Fruit fly (Drosophila melanogaster) whole organism, embryonic: ENCODE data around the gene SmydA-9.
A peak's percentile ranks its signal among the peaks of the same experiment; 100 is the strongest.

Source experiments
- Adf1 ChIP-seq: fragments of 200-800 bp; sonication (Bioruptor generic); IDR thresholded peaks from 2 replicates; pipeline ENCODE4 v1.3.6; 2022; ENCODE audit warnings: missing biosample characterization, missing genetic modification characterization
- Asciz ChIP-seq: fragments of 200-800 bp; sonication (Bioruptor generic); optimal IDR thresholded peaks from 2 replicates; lab custom pipeline; 2017; ENCODE audit warnings: missing biosample characterization, mild to moderate bottlenecking, missing genetic modification characterization, missing genetic modification reagents
- Bteb2 ChIP-seq: fragments of 200-800 bp; sonication (Bioruptor generic); optimal IDR thresholded peaks from 2 replicates; lab custom pipeline; 2016; ENCODE audit warnings: missing biosample characterization, missing genetic modification characterization
- CG1024 ChIP-seq: fragments of 200-800 bp; sonication (Bioruptor generic); IDR thresholded peaks from 2 replicates; pipeline ENCODE4 v1.3.6; 2022; ENCODE audit warnings: missing biosample characterization, missing genetic modification characterization
- CG10321 ChIP-seq: fragments of 200-800 bp; sonication (Bioruptor generic); IDR thresholded peaks from 2 replicates; pipeline ENCODE4 v1.3.6; 2022; ENCODE audit warnings: missing biosample characterization, missing genetic modification characterization
- CG1233 ChIP-seq: fragments of 200-800 bp; sonication (Bioruptor generic); optimal IDR thresholded peaks from 4 replicates; lab custom pipeline; 2018; ENCODE audit warnings: missing biosample characterization, mild to moderate bottlenecking, missing genetic modification characterization
- CG12942 ChIP-seq: fragments of 200-800 bp; sonication (Bioruptor generic); optimal IDR thresholded peaks from 3 replicates; lab custom pipeline; 2016; ENCODE audit warnings: missing biosample characterization, missing genetic modification characterization
- CG13775 ChIP-seq: fragments of 200-800 bp; sonication (Bioruptor generic); optimal IDR thresholded peaks from 3 replicates; lab custom pipeline; 2017; ENCODE audit warnings: missing biosample characterization, mild to moderate bottlenecking, missing genetic modification characterization
- CG14710 ChIP-seq: fragments of 200-800 bp; sonication (Bioruptor generic); optimal IDR thresholded peaks from 3 replicates; lab custom pipeline; 2019; ENCODE audit warnings: missing biosample characterization, mild to moderate bottlenecking, missing genetic modification characterization, moderate library complexity
- CG17361 ChIP-seq: fragments of 200-800 bp; sonication (Bioruptor generic); IDR thresholded peaks from 3 replicates; pipeline ENCODE4 v1.3.6; 2022; ENCODE audit warnings: missing biosample characterization, missing genetic modification characterization
- CG17829 ChIP-seq: fragments of 200-800 bp; optimal IDR thresholded peaks from 2 replicates; lab custom pipeline; 2019; ENCODE audit warnings: missing biosample characterization, mild to moderate bottlenecking, missing genetic modification characterization, moderate library complexity
- CG17912 ChIP-seq: fragments of 200-800 bp; sonication (Bioruptor generic); optimal IDR thresholded peaks from 2 replicates; lab custom pipeline; 2018; ENCODE audit warnings: missing biosample characterization, mild to moderate bottlenecking, missing genetic modification characterization
- CG1832 ChIP-seq: fragments of 200-800 bp; sonication (Bioruptor generic); optimal IDR thresholded peaks from 2 replicates; lab custom pipeline; 2017; ENCODE audit warnings: missing biosample characterization, mild to moderate bottlenecking, missing genetic modification characterization, inconsistent platforms
- CG2875 ChIP-seq: fragments of 200-800 bp; sonication (Bioruptor generic); optimal IDR thresholded peaks from 2 replicates; lab custom pipeline; 2017; ENCODE audit warnings: missing biosample characterization, mild to moderate bottlenecking, missing genetic modification characterization, missing genetic modification reagents
- CG4282 ChIP-seq: fragments of 200-800 bp; sonication (Bioruptor generic); optimal IDR thresholded peaks from 2 replicates; lab custom pipeline; 2016; ENCODE audit warnings: missing biosample characterization, missing genetic modification characterization
- CG5180 ChIP-seq: fragments of 200-800 bp; sonication (Bioruptor generic); optimal IDR thresholded peaks from 3 replicates; lab custom pipeline; 2017; ENCODE audit warnings: missing biosample characterization, missing genetic modification characterization, mild to moderate bottlenecking, moderate library complexity, missing genetic modification reagents
- CG6175 ChIP-seq: fragments of 200-800 bp; sonication (Bioruptor generic); IDR thresholded peaks from 3 replicates; pipeline ENCODE4 v1.3.6; 2022; ENCODE audit warnings: missing biosample characterization, missing genetic modification characterization
- CG6813 ChIP-seq: fragments of 200-800 bp; sonication (Bioruptor generic); optimal IDR thresholded peaks from 2 replicates; lab custom pipeline; 2017; ENCODE audit warnings: missing biosample characterization, missing genetic modification characterization, mild to moderate bottlenecking, moderate library complexity, missing genetic modification reagents
- CG8359 ChIP-seq: fragments of 200-800 bp; sonication (Bioruptor generic); optimal IDR thresholded peaks from 2 replicates; lab custom pipeline; 2017; ENCODE audit warnings: missing biosample characterization, mild to moderate bottlenecking, missing genetic modification characterization, borderline replicate concordance
- CG8924 ChIP-seq: fragments of 200-800 bp; optimal IDR thresholded peaks from 3 replicates; lab custom pipeline; 2019; ENCODE audit warnings: missing biosample characterization, mild to moderate bottlenecking, missing genetic modification characterization, moderate library complexity
- CG9876 ChIP-seq: fragments of 200-800 bp; sonication (Bioruptor generic); optimal IDR thresholded peaks from 2 replicates; lab custom pipeline; 2016; ENCODE audit warnings: missing biosample characterization, missing genetic modification characterization
- Doc2 ChIP-seq: fragments of 200-800 bp; sonication (Bioruptor generic); IDR thresholded peaks from 2 replicates; pipeline ENCODE4 v1.3.6; 2022; ENCODE audit warnings: missing biosample characterization, missing genetic modification characterization
- Hsf ChIP-seq: fragments of 200-800 bp; sonication (Bioruptor generic); optimal IDR thresholded peaks from 3 replicates; lab custom pipeline; 2016; ENCODE audit warnings: missing biosample characterization, missing genetic modification characterization
- Lhr ChIP-seq: fragments of 200-800 bp; sonication (Bioruptor generic); optimal IDR thresholded peaks from 3 replicates; lab custom pipeline; 2017; ENCODE audit warnings: mild to moderate bottlenecking, missing biosample characterization, missing genetic modification reagents, missing genetic modification characterization
- Lim3 ChIP-seq: fragments of 200-800 bp; sonication (Bioruptor generic); IDR thresholded peaks from 2 replicates; pipeline ENCODE4 v1.3.6; 2022; ENCODE audit warnings: missing biosample characterization, missing genetic modification characterization
- Mrtf ChIP-seq: fragments of 200-800 bp; sonication (Bioruptor generic); IDR thresholded peaks from 3 replicates; pipeline ENCODE4 v1.3.6; 2022; ENCODE audit warnings: missing biosample characterization, missing genetic modification characterization
- NC2α ChIP-seq: fragments of 200-800 bp; sonication (Bioruptor generic); optimal IDR thresholded peaks from 2 replicates; lab custom pipeline; 2016; ENCODE audit warnings: missing biosample characterization, missing genetic modification characterization
- Nf-YB ChIP-seq: fragments of 200-800 bp; sonication (Bioruptor generic); optimal IDR thresholded peaks from 3 replicates; lab custom pipeline; 2019; ENCODE audit warnings: missing biosample characterization, mild to moderate bottlenecking, missing genetic modification characterization, moderate library complexity
- Ravus ChIP-seq: fragments of 200-800 bp; sonication (Bioruptor generic); IDR thresholded peaks from 2 replicates; pipeline ENCODE4 v1.3.6; 2022; ENCODE audit warnings: missing biosample characterization, missing genetic modification characterization
- Ssrp ChIP-seq: fragments of 200-800 bp; sonication (Bioruptor generic); optimal IDR thresholded peaks from 2 replicates; lab custom pipeline; 2018; ENCODE audit warnings: missing biosample characterization, mild to moderate bottlenecking, missing genetic modification characterization, moderate library complexity
- ap ChIP-seq: fragments of 200-800 bp; sonication (Bioruptor generic); IDR thresholded peaks from 2 replicates; pipeline ENCODE4 v1.3.6; 2022; ENCODE audit warnings: missing biosample characterization, missing genetic modification characterization
- ase ChIP-seq: fragments of 200-800 bp; sonication (Bioruptor generic); IDR thresholded peaks from 3 replicates; pipeline ENCODE4 v1.3.6; 2022; ENCODE audit warnings: missing biosample characterization, missing genetic modification characterization
- bowl ChIP-seq: fragments of 200-800 bp; sonication (Bioruptor generic); IDR thresholded peaks from 2 replicates; pipeline ENCODE4 v1.3.6; 2022; ENCODE audit warnings: missing biosample characterization, missing genetic modification characterization
- corto ChIP-seq: fragments of 200-800 bp; sonication (Bioruptor generic); optimal IDR thresholded peaks from 2 replicates; lab custom pipeline; 2016; ENCODE audit warnings: missing biosample characterization, mild to moderate bottlenecking, missing genetic modification characterization, moderate library complexity
- croc ChIP-seq: fragments of 200-800 bp; sonication (Bioruptor generic); conservative IDR thresholded peaks from 3 replicates; pipeline ENCODE4 v1.3.6; 2022; ENCODE audit warnings: missing biosample characterization, missing genetic modification characterization
- cwo ChIP-seq: fragments of 200-800 bp; sonication (Bioruptor generic); optimal IDR thresholded peaks from 3 replicates; lab custom pipeline; 2017; ENCODE audit warnings: missing biosample characterization, missing genetic modification characterization, mild to moderate bottlenecking, moderate library complexity, missing genetic modification reagents
- eyg ChIP-seq: fragments of 200-800 bp; sonication (Bioruptor generic); optimal IDR thresholded peaks from 3 replicates; lab custom pipeline; 2016; ENCODE audit warnings: missing biosample characterization, missing genetic modification characterization
- hb ChIP-seq: fragments of 200-800 bp; sonication (Bioruptor generic); IDR thresholded peaks from 3 replicates; pipeline ENCODE4 v1.3.6; 2022; ENCODE audit warnings: missing biosample characterization, missing genetic modification characterization; ENCODE audit not compliant: partially characterized antibody
- her ChIP-seq: fragments of 200-800 bp; sonication (Bioruptor generic); optimal IDR thresholded peaks from 2 replicates; lab custom pipeline; 2016; ENCODE audit warnings: missing biosample characterization, missing genetic modification characterization
- insv ChIP-seq, 2 experiments: fragments of 200-800 bp; sonication (Bioruptor generic); optimal IDR thresholded peaks; 3 replicates each; lab custom pipeline; 2016 to 2018; ENCODE audit warnings: missing biosample characterization in 2 of 2, missing genetic modification characterization in 2 of 2
- kah ChIP-seq: fragments of 200-800 bp; sonication (Bioruptor generic); optimal IDR thresholded peaks from 2 replicates; lab custom pipeline; 2018; ENCODE audit warnings: missing biosample characterization, mild to moderate bottlenecking, missing genetic modification characterization
- ken ChIP-seq: fragments of 200-800 bp; sonication (Bioruptor generic); IDR thresholded peaks from 3 replicates; pipeline ENCODE4 v1.3.6; 2022; ENCODE audit warnings: missing biosample characterization, missing genetic modification characterization
- lola ChIP-seq, 3 experiments: fragments of >200 bp in 2 of 3; fragments of 200-800 bp in 1 of 3; sonication (Bioruptor generic) in 1 of 3; optimal IDR thresholded peaks; 2 replicates each; lab custom pipeline; 2017 to 2019; ENCODE audit warnings: missing biosample characterization in 3 of 3, missing genetic modification characterization in 3 of 3, mild to moderate bottlenecking in 1 of 3, moderate library complexity in 1 of 3
- maf-S ChIP-seq: fragments of 200-800 bp; sonication (Bioruptor generic); optimal IDR thresholded peaks from 2 replicates; lab custom pipeline; 2016; ENCODE audit warnings: missing biosample characterization, missing genetic modification characterization
- nmo ChIP-seq: fragments of 200-800 bp; sonication (Bioruptor generic); optimal IDR thresholded peaks from 2 replicates; lab custom pipeline; 2018; ENCODE audit warnings: missing biosample characterization, mild to moderate bottlenecking, missing genetic modification characterization, moderate library complexity
- sr ChIP-seq: fragments of 200-800 bp; sonication (Bioruptor generic); IDR thresholded peaks from 3 replicates; pipeline ENCODE4 v1.3.6; 2022; ENCODE audit warnings: missing biosample characterization, missing genetic modification characterization
- stc ChIP-seq: fragments of 200-800 bp; sonication (Bioruptor generic); IDR thresholded peaks from 2 replicates; pipeline ENCODE4 v1.3.6; 2022; ENCODE audit warnings: missing biosample characterization, missing genetic modification characterization
- twi ChIP-seq: fragments of 200-800 bp; optimal IDR thresholded peaks from 2 replicates; lab custom pipeline; 2019; ENCODE audit warnings: missing biosample characterization, mild to moderate bottlenecking, missing genetic modification characterization, moderate library complexity
- unpg ChIP-seq: fragments of 200-800 bp; sonication (Bioruptor generic); optimal IDR thresholded peaks from 3 replicates; lab custom pipeline; 2018; ENCODE audit warnings: missing biosample characterization, mild to moderate bottlenecking, missing genetic modification characterization, moderate library complexity
- yki ChIP-seq: fragments of >200 bp; optimal IDR thresholded peaks from 3 replicates; lab custom pipeline; 2018

The SmydA-9 gene

dm6 chrX:9251212-9251877 lies 40.7 kb upstream of the SmydA-9 start (continued):
- TF ChIP-seq CG6813 (GFP tag; lab: Kevin White, UChicago) (no peak), Ssrp (no peak), Adf1 (no peak), CG17829 (tag; lab: Kevin White, UChicago) (no peak), bowl (GFP tag; lab: Robert Waterston, UW) (no peak), CG13775 (no peak), twi (no peak), CG8359 (GFP tag; lab: Kevin White, UChicago) (no peak), CG17912 (no peak), Mrtf (GFP tag; lab: Robert Waterston, UW) (no peak), CG1024 (GFP tag; lab: Robert Waterston, UW) (no peak), her (GFP tag; lab: Kevin White, UChicago) (no peak), Nf-YB (GFP tag; lab: Kevin White, UChicago) (no peak), CG14710 (no peak), cwo (GFP tag; lab: Kevin White, UChicago) (no peak), CG8924 (tag; lab: Kevin White, UChicago) (no peak), CG2875 (no peak), CG1233 (peak; percentile 7), CG17361 (GFP tag; lab: Robert Waterston, UW) (peak; percentile 47; the same call in 1 of the 3 replicates), CG1832 (no peak), corto (no peak), nmo (peak; percentile 27), kah (no peak), Lim3 (GFP tag; lab: Robert Waterston, UW) (no peak), CG12942 (GFP tag; lab: Kevin White, UChicago) (no peak), CG9876 (GFP tag; lab: Kevin White, UChicago) (no peak), CG5180 (no peak), croc (GFP tag; lab: Robert Waterston, UW) (no peak; the same call in 2 of the 3 replicates), CG6175 (GFP tag; lab: Robert Waterston, UW) (no peak), eyg (GFP tag; lab: Kevin White, UChicago) (no peak), Ravus (GFP tag; lab: Robert Waterston, UW) (no peak), NC2α (GFP tag; lab: Kevin White, UChicago) (no peak), ase (0 out of 3 replicates have a peak, but pooled peaks have one; percentile 41), sr (GFP tag; lab: Robert Waterston, UW) (no peak), hb (no peak), unpg (peak; percentile 21), ken (no peak), Hsf (GFP tag; lab: Kevin White, UChicago) (peak; percentile 24), ap (GFP tag; lab: Robert Waterston, UW) (no peak), Asciz (GFP tag; lab: Kevin White, UChicago) (peak; percentile 20), Bteb2 (no peak), stc (GFP tag; lab: Robert Waterston, UW) (peak; percentile 43; the same call in 1 of the 2 replicates), CG10321 (GFP tag; lab: Robert Waterston, UW) (no peak), CG4282 (GFP tag; lab: Kevin White, UChicago) (no peak), Doc2 (no peak), Lhr (GFP tag; lab: Kevin White, UChicago) (no peak), insv (GFP tag; optimal IDR thresholded peaks at IDR 0.05; lab: Kevin White, UChicago) (no peak), lola (GFP tag; optimal IDR thresholded peaks at IDR 0.05; lab: Kevin White, UChicago) (peak in 1 of 3 experiments; percentile 5), maf-S (GFP tag; lab: Kevin White, UChicago) (no peak), yki (lab: Kevin White, UChicago) (no peak)
